Fruit fly (Drosophila melanogaster) whole organism, pupa: Measurements from ENCODE around the gene Tnks.
A peak's percentile ranks its signal among the peaks of the same experiment; 100 is the strongest.

Source experiments
- CG14655 ChIP-seq: fragments of 200-800 bp; sonication (Bioruptor generic); optimal IDR thresholded peaks from 3 replicates; lab custom pipeline; 2017; ENCODE audit warnings: mild to moderate bottlenecking, missing biosample characterization, missing genetic modification reagents, missing genetic modification characterization
- CG8159 ChIP-seq: fragments of 200-800 bp; sonication (Bioruptor generic); optimal IDR thresholded peaks from 3 replicates; lab custom pipeline; 2018; ENCODE audit warnings: missing biosample characterization, mild to moderate bottlenecking, missing genetic modification characterization, moderate library complexity

DNA sequence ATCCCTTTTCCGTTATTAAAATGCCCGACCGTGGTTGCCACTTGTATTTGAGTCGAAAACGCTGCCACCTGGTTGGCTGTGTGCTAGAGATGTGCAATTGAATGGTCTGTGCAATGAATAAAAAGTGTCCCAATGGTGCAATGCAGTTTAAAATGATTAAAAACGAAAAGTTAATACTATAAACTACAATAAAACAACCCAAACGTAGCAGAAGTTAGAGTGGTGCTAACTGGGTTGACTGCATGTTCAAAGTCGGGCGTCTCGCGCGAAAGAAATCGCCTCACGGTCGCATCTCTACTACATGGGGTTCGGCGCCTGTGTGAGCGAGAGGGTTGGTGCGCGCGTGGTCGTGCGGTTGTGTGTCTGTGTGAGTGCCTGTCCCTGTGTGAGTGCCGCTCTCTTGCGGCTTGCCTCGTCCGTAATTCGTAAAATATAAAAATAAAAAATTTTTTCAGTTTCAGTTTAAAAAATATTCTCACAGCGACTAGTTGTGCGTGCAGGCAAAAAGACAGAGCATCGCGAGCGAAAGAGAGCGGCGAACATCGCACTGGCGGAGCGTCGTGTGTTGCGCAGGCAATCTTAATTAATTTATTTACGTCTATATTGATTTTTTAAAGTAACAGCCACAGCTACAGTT, 14.1 kb downstream of the Tnks start:
- TF ChIP-seq CG14655 (peak; percentile 78), CG8159 (tag; lab: Kevin White, UChicago) (peak; percentile 75)
